Worm (Caenorhabditis elegans) whole organism, mixed stage, embryonic: ENCODE results near the gene chil-4.

Experiments
- M03D4.4 ChIP-seq: sonication (generic microtip); optimal IDR thresholded peaks from 2 replicates; lab custom pipeline; 2017; ENCODE audit warnings: mild to moderate bottlenecking, missing genetic modification characterization, missing compliant biosample characterization
- blmp-1 ChIP-seq: fragments of 150-350 bp; optimal IDR thresholded peaks from 2 replicates; lab custom pipeline; 2014; ENCODE audit warnings: missing biosample characterization, missing genetic modification characterization
- ceh-39 ChIP-seq: fragments of 150-350 bp; optimal IDR thresholded peaks from 2 replicates; lab custom pipeline; 2014; ENCODE audit warnings: missing biosample characterization, missing genetic modification characterization
- ces-1 ChIP-seq: fragments of 150-350 bp; optimal IDR thresholded peaks from 2 replicates; lab custom pipeline; 2014; ENCODE audit warnings: missing biosample characterization, missing genetic modification reagents, missing genetic modification characterization
- drap-1 ChIP-seq: fragments of 200-800 bp; sonication (Bioruptor generic); optimal IDR thresholded peaks from 3 replicates; lab custom pipeline; 2018; ENCODE audit warnings: mild to moderate bottlenecking, missing genetic modification characterization, missing compliant biosample characterization
- elt-1 ChIP-seq: sonication (generic microtip); optimal IDR thresholded peaks from 2 replicates; lab custom pipeline; 2017; ENCODE audit warnings: missing genetic modification characterization, mild to moderate bottlenecking, missing compliant biosample characterization, antibody characterized with exemption, moderate library complexity, borderline replicate concordance; ENCODE audit not compliant: insufficient read depth
- elt-3 ChIP-seq: fragments of 150-350 bp; optimal IDR thresholded peaks from 2 replicates; lab custom pipeline; 2014; ENCODE audit warnings: missing biosample characterization, missing genetic modification characterization
- flh-1 ChIP-seq: fragments of 200-800 bp; sonication (Bioruptor generic); optimal IDR thresholded peaks from 2 replicates; lab custom pipeline; 2018; ENCODE audit warnings: mild to moderate bottlenecking, missing genetic modification characterization, moderate library complexity, missing compliant biosample characterization
- ham-2 ChIP-seq: fragments of 200-800 bp; sonication (Bioruptor generic); optimal IDR thresholded peaks from 2 replicates; lab custom pipeline; 2018; ENCODE audit warnings: mild to moderate bottlenecking, missing genetic modification characterization, missing compliant biosample characterization
- hlh-1 ChIP-seq: fragments of 150-350 bp; optimal IDR thresholded peaks from 2 replicates; lab custom pipeline; 2014; ENCODE audit warnings: missing biosample characterization, missing genetic modification reagents, missing genetic modification characterization
- lin-13 ChIP-seq: fragments of 150-350 bp; optimal IDR thresholded peaks from 2 replicates; lab custom pipeline; 2014; ENCODE audit warnings: missing biosample characterization, missing genetic modification characterization
- lin-32 ChIP-seq: fragments of 200-800 bp; sonication (Bioruptor generic); optimal IDR thresholded peaks from 2 replicates; lab custom pipeline; 2018; ENCODE audit warnings: mild to moderate bottlenecking, missing genetic modification characterization, missing compliant biosample characterization
- lsy-2 ChIP-seq: fragments of 150-350 bp; optimal IDR thresholded peaks from 2 replicates; lab custom pipeline; 2014; ENCODE audit warnings: missing biosample characterization, missing genetic modification characterization
- mab-5 ChIP-seq: fragments of 150-350 bp; optimal IDR thresholded peaks from 2 replicates; lab custom pipeline; 2014; ENCODE audit warnings: missing biosample characterization, missing genetic modification characterization
- nhr-12 ChIP-seq: fragments of 150-350 bp; optimal IDR thresholded peaks from 2 replicates; lab custom pipeline; 2014; ENCODE audit warnings: missing biosample characterization, missing genetic modification characterization
- nhr-2 ChIP-seq: fragments of 150-350 bp; optimal IDR thresholded peaks from 2 replicates; lab custom pipeline; 2014; ENCODE audit warnings: missing biosample characterization, missing genetic modification characterization
- nhr-237 ChIP-seq: fragments of 150-350 bp; optimal IDR thresholded peaks from 2 replicates; lab custom pipeline; 2014; ENCODE audit warnings: missing biosample characterization, missing genetic modification characterization
- nhr-76 ChIP-seq: sonication (generic microtip); optimal IDR thresholded peaks from 2 replicates; lab custom pipeline; 2017; ENCODE audit warnings: missing biosample characterization, missing genetic modification characterization
- pha-4 ChIP-seq: fragments of 150-350 bp; optimal IDR thresholded peaks from 2 replicates; lab custom pipeline; 2018; ENCODE audit warnings: missing biosample characterization, missing genetic modification reagents, missing genetic modification characterization
- sem-2 ChIP-seq: fragments of 200-800 bp; sonication (Bioruptor generic); optimal IDR thresholded peaks from 2 replicates; lab custom pipeline; 2018; ENCODE audit warnings: mild to moderate bottlenecking, missing genetic modification characterization, missing compliant biosample characterization
- sptf-1 ChIP-seq: sonication (generic microtip); optimal IDR thresholded peaks from 2 replicates; lab custom pipeline; 2017; ENCODE audit warnings: mild to moderate bottlenecking, missing genetic modification characterization, moderate library complexity, missing compliant biosample characterization
- tbx-8 ChIP-seq: fragments of 200-800 bp; sonication (Bioruptor generic); optimal IDR thresholded peaks from 2 replicates; lab custom pipeline; 2018; ENCODE audit warnings: mild to moderate bottlenecking, missing genetic modification characterization, moderate library complexity, missing compliant biosample characterization
- unc-120 ChIP-seq: sonication (generic microtip); optimal IDR thresholded peaks from 2 replicates; lab custom pipeline; 2017; ENCODE audit warnings: missing genetic modification characterization, missing compliant biosample characterization; ENCODE audit not compliant: poor library complexity, severe bottlenecking
- unc-39 ChIP-seq: fragments of 150-350 bp; optimal IDR thresholded peaks from 2 replicates; lab custom pipeline; 2014; ENCODE audit warnings: missing biosample characterization, missing genetic modification characterization

Gene chil-4

DNA sequence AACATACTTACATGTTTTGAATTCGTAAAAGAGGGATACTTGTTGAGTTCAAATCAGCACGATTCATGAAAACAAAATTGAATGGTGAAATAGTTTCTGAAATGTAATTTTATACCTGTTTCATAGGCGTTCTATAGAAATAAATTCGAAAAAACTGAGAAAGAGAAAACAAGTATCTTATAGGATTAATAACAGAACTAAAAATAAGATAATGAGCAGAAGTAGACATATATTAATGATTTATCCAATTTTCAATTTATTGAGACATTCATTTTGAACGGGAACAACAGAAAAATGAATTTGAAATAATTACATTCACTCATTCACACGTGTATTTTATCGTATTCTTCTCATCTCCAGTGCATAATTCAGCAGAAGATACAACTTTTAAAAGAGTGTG, 2.3 kb upstream of the chil-4 start, which contains the start of gene chil-6:
chil-6 (minus strand) TSS at position 101 of the 400 bp plus-strand sequence.
- TF ChIP-seq blmp-1 (tag; lab: Kevin White, UChicago) = no peak
- TF ChIP-seq lin-13 (tag; lab: Kevin White, UChicago) = no peak
- no peak for TF ChIP-seq pha-4

DNA sequence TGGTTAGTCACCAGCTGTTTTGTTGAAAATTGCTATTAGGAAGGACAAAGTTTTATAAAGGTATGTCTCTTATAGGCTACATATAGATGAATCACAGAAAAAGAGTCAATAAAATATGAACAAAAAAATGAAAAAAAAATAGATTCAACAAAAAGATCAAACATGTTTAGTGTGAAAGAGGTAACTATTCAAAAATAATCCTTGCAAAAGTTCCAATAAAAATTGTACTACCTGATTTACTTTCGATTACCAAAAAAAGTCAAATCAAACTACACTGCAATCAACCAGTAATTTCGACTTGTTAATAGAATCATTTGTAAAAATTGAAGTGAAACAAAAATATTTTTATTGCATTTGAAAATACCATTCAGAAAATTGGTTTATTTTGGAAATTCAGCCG, 4.6 kb downstream of the chil-4 start, which contains the start of gene ZK938.10:
ZK938.10 (minus strand) TSS at position 101 of the 400 bp plus-strand sequence.
- TF ChIP-seq nhr-12 (tag; lab: Kevin White, UChicago) (no peak), elt-3 (tag; lab: Kevin White, UChicago) (no peak), sem-2 (GFP tag; lab: Kevin White, UChicago) (no peak), hlh-1 (tag; lab: Kevin White, UChicago) (no peak), nhr-2 (tag; lab: Kevin White, UChicago) (no peak), M03D4.4 (tag; lab: Kevin White, UChicago) (no peak), ces-1 (GFP tag; lab: Kevin White, UChicago) (no peak)
- TF ChIP-seq, all 35 proteins: peak for 0

DNA sequence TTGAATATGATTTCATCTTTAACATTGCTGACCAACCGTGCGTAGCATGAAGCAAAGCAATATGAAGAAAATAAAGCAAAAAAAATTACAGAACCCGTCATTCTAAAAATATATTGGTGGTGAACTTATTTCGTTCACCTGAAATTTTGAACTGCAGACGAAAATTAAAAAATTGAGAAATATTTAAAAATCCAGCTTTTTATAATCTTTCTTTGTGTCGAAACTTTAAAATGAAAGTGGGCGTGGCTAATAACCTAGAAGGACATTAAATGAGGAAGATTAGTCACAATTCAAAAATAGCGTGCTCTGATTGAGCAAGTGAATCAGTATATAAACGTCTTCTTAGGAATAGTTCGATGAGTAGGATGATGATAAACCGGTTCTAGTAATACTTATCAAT, 6.0 kb downstream of the chil-4 start, which contains the start of gene old-2:
old-2 (minus strand) TSS at position 101 of the 400 bp plus-strand sequence.
- TF ChIP-seq blmp-1 (tag; lab: Kevin White, UChicago) (no peak), unc-39 (tag; lab: Kevin White, UChicago) (no peak), hlh-1 (tag; lab: Kevin White, UChicago) (no peak), ces-1 (GFP tag; lab: Kevin White, UChicago) (no peak), elt-1 (tag; lab: Kevin White, UChicago) (no peak), M03D4.4 (tag; lab: Kevin White, UChicago) (no peak), nhr-76 (tag; lab: Kevin White, UChicago) (no peak), lin-32 (GFP tag; lab: Kevin White, UChicago) (no peak), sptf-1 (tag; lab: Kevin White, UChicago) (no peak), elt-3 (tag; lab: Kevin White, UChicago) (no peak), mab-5 (tag; lab: Kevin White, UChicago) (no peak), drap-1 (GFP tag; lab: Kevin White, UChicago) (no peak), lin-13 (tag; lab: Kevin White, UChicago) (no peak), lsy-2 (no peak), flh-1 (no peak), nhr-237 (tag; lab: Kevin White, UChicago) (no peak)

DNA sequence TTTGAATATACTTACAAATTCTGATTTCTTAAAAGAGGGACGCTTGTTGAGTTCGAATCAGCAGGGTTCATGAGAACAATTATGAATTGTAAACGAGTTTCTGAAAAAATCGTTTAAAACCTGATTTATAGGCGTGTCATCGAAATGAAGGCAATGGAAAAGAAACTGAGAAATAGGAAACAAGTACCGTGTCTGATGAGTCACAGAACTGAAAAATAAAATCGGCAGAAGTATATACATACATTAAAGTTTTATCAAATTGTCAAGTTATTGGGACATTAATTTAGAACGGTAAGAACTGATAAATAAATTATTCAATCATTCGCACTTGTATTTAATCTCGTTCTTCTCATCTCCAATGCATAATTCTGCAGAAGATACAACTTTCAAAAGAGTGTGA, 10.3 kb downstream of the chil-4 start, which contains the start of gene chil-9:
chil-9 (minus strand) TSS at position 101 of the 400 bp plus-strand sequence.
- TF ChIP-seq unc-120 (tag; lab: Kevin White, UChicago) (no peak), mab-5 (tag; lab: Kevin White, UChicago) (no peak), nhr-2 (tag; lab: Kevin White, UChicago) (no peak)

DNA sequence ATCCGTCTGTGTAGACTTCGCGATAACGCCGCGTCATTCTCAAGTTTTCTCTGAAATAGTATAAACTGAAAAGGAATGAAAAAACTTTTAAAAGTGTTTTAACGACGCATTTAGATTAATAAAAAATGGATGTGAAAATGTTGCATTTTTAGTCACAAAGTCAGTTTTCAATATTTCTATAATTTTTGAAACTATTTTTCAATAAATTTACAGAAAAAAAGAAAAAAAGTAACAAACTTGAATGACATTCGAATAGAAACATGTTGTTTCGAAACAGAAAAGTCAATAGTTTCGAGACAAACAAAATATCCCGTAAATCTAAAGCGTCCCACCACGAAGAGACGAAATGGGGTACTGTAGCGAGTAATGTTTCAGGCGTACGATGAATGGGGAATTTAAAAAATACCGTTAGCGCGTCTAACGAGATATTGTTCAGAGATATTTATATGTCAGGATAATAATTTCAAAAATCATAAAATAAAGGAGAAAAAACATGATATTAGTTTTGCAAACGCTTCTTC, 13.5 kb downstream of the chil-4 start, which contains the start of gene rnh-1.2:
rnh-1.2 (minus strand) TSS at position 51 of the 521 bp plus-strand sequence.
- no peak for TF ChIP-seq ces-1 (GFP tag; lab: Kevin White, UChicago)
- TF ChIP-seq ham-2 (GFP tag; lab: Kevin White, UChicago) = no peak
- no peak for TF ChIP-seq M03D4.4 (tag; lab: Kevin White, UChicago)
- TF ChIP-seq nhr-237 (tag; lab: Kevin White, UChicago) = no peak
- TF ChIP-seq nhr-76 (tag; lab: Kevin White, UChicago) = no peak
- no peak for TF ChIP-seq sptf-1 (tag; lab: Kevin White, UChicago)
- no peak for TF ChIP-seq tbx-8 (GFP tag; lab: Kevin White, UChicago)
- no peak for TF ChIP-seq nhr-2 (tag; lab: Kevin White, UChicago)
- no peak for TF ChIP-seq drap-1 (GFP tag; lab: Kevin White, UChicago)

DNA sequence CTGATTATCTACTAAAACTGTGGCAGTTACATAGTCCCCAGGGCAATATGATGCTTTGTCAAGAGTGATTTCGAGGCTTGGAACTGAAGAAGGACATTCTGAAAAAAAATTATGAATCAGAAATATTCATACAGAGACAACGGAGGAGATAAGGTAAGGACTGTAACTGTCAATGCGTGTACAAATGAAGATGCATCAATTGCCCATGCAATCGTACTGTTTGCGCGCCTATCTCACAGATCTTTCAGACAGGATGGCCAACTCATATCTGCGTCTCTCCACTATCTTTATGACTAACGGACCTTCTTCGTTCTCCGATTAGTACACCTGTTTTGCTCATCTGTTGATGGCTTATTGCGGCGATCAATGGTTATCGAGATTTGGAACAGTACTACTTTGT, 15.2 kb downstream of the chil-4 start, which contains the start of gene ZK938.11:
ZK938.11 (minus strand) TSS at position 101 of the 400 bp plus-strand sequence.
- TF ChIP-seq ham-2 (GFP tag; lab: Kevin White, UChicago) (no peak), ceh-39 (tag; lab: Kevin White, UChicago) (no peak), elt-1 (tag; lab: Kevin White, UChicago) (peak; percentile 87)
